Worm (Caenorhabditis elegans): ENCODE measurements around the gene twk-4.

DNA sequence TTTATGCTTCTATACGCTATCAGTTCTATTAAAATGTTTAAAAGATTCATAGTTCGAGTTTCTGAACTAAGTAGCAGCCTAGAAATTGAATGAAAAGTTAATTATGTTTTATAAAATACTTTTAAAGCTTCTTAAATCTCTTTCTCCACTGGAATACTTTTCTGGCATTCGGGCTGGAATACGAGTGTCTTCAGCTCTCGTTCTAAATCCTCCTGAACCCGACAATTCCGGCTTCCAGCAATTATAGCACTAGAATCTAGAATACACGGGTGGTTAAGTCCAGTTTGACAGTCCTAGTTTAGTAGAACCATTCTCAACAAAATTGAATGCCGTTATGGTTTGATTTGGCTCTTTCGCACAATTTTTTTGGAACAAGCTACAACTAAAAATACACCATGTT, 61.8 kb downstream of the twk-4 start:
- TF ChIP-seq hmbx-1 (tag; optimal IDR thresholded peaks at IDR 0.05), result no peak
- no peak for TF ChIP-seq hmg-4 (GFP tag; optimal IDR thresholded peaks at IDR 0.05)
- no peak for TF ChIP-seq flt-1 (GFP tag; IDR thresholded peaks at IDR 0.05)
- no peak for TF ChIP-seq ceh-13 (GFP tag; optimal IDR thresholded peaks at IDR 0.05)
- TF ChIP-seq pes-1 (GFP tag; IDR thresholded peaks at IDR 0.05), result no peak
- no peak for TF ChIP-seq ama-1 (optimal IDR thresholded peaks at IDR 0.05)
- no peak for TF ChIP-seq tbx-11 (GFP tag; IDR thresholded peaks at IDR 0.05)

All from whole organism, early embryonic.